Fruit fly (Drosophila melanogaster): ENCODE measurements around the gene bap.

bap gene

dm6 chr3R:21378595-21378994 is 10.1 kb upstream of the bap start, which contains the start of gene tin (continued):
- TF ChIP-seq CG15073 (GFP tag; optimal IDR thresholded peaks at IDR 0.05) (peak; percentile 26), CG7372 (GFP tag; IDR thresholded peaks at IDR 0.05) (peak; percentile 95), HHEX (GFP tag; optimal IDR thresholded peaks at IDR 0.05) (peak; percentile 84), CG4282 (GFP tag; optimal IDR thresholded peaks at IDR 0.05) (no peak), Dll (GFP tag; IDR thresholded peaks at IDR 0.05; ENCODE audit: partially characterized antibody) (peak; percentile 92), CG12391 (tag; optimal IDR thresholded peaks at IDR 0.05) (peak; percentile 97), CG18599 (GFP tag; optimal IDR thresholded peaks at IDR 0.05) (peak; percentile 94), tin (GFP tag; optimal IDR thresholded peaks at IDR 0.05) (peak; percentile 93), lilli (GFP tag; optimal IDR thresholded peaks at IDR 0.05) (peak; percentile 80), pan (optimal IDR thresholded peaks at IDR 0.05) (no peak), pan (GFP tag; optimal IDR thresholded peaks at IDR 0.05 in 1 of 2, IDR thresholded peaks at IDR 0.05 in 1 of 2) (peak in 1 of 2 experiments; percentile 98), CG12104 (GFP tag; optimal IDR thresholded peaks at IDR 0.05) (peak; percentile 90), pzg (GFP tag; optimal IDR thresholded peaks at IDR 0.05) (peak; percentile 2), rib (GFP tag; IDR thresholded peaks at IDR 0.05) (peak; percentile 81)

- TF ChIP-seq prd (optimal IDR thresholded peaks at IDR 0.05): no peak
- TF ChIP-seq prd (GFP tag; IDR thresholded peaks at IDR 0.05): peak; percentile 6; the same call in 1 of the 3 replicates
- no peak for TF ChIP-seq lov (optimal IDR thresholded peaks at IDR 0.05)
- no peak for TF ChIP-seq lov (GFP tag; IDR thresholded peaks at IDR 0.05)
- no peak for TF ChIP-seq run (tag; optimal IDR thresholded peaks at IDR 0.05)
- 0 out of 3 replicates have a peak, but pooled peaks have one; percentile 13 for TF ChIP-seq ken (GFP tag; IDR thresholded peaks at IDR 0.05)
- TF ChIP-seq usp (GFP tag; optimal IDR thresholded peaks at IDR 0.05): no peak
- no peak for TF ChIP-seq CG1792 (GFP tag; optimal IDR thresholded peaks at IDR 0.05)
- TF ChIP-seq twi (tag; optimal IDR thresholded peaks at IDR 0.05): peak; percentile 97
- no peak for TF ChIP-seq Abd-B (GFP tag; optimal IDR thresholded peaks at IDR 0.05)
- no peak for TF ChIP-seq wdn (GFP tag; IDR thresholded peaks at IDR 0.05)
Observed at dm6 chr3R:21379927-21380326, 8.8 kb upstream of the bap start.

- TF ChIP-seq caup (GFP tag; optimal IDR thresholded peaks at IDR 0.05; ENCODE audit: severe bottlenecking) (no peak), Hr78 (GFP tag; optimal IDR thresholded peaks at IDR 0.05) (no peak), ab (GFP tag; optimal IDR thresholded peaks at IDR 0.05) (no peak), Jarid2 (GFP tag; optimal IDR thresholded peaks at IDR 0.05) (peak; percentile 71), CG32767 (GFP tag; IDR thresholded peaks at IDR 0.05) (no peak), CG12219 (GFP tag; optimal IDR thresholded peaks at IDR 0.05) (no peak), CG4707 (GFP tag; optimal IDR thresholded peaks at IDR 0.05) (no peak), Stat92E (GFP tag; optimal IDR thresholded peaks at IDR 0.05) (no peak), knrl (GFP tag; IDR thresholded peaks at IDR 0.05; ENCODE audit: partially characterized antibody) (peak; percentile 47; the same call in 1 of the 3 replicates), CG1792 (GFP tag; optimal IDR thresholded peaks at IDR 0.05) (no peak), CG2199 (GFP tag; IDR thresholded peaks at IDR 0.05) (0 out of 3 replicates have a peak, but pooled peaks have one; percentile 35), CTCF (GFP tag; optimal IDR thresholded peaks at IDR 0.05) (peak; percentile 78), CG4360 (GFP tag; IDR thresholded peaks at IDR 0.05) (no peak), emc (GFP tag; optimal IDR thresholded peaks at IDR 0.05) (no peak), mirr (GFP tag; optimal IDR thresholded peaks at IDR 0.05) (no peak), CG15269 (tag; optimal IDR thresholded peaks at IDR 0.05) (no peak), CG10267 (tag; optimal IDR thresholded peaks at IDR 0.05) (peak; percentile 24), CG6654 (GFP tag; optimal IDR thresholded peaks at IDR 0.05) (no peak), schlank (tag; optimal IDR thresholded peaks at IDR 0.05) (no peak), hkb (optimal IDR thresholded peaks at IDR 0.05) (no peak), hkb (GFP tag; IDR thresholded peaks at IDR 0.05) (no peak), CG7786 (GFP tag; optimal IDR thresholded peaks at IDR 0.05) (no peak), HLH3B (GFP tag; IDR thresholded peaks at IDR 0.05) (no peak), jing (GFP tag; optimal IDR thresholded peaks at IDR 0.05) (no peak), Mrtf (GFP tag; IDR thresholded peaks at IDR 0.05) (no peak), sens-2 (GFP tag; IDR thresholded peaks at IDR 0.05) (no peak), otp (GFP tag; IDR thresholded peaks at IDR 0.05) (no peak)
Observed at dm6 chr3R:21386132-21386531, 2.5 kb upstream of the bap start.
